Fruit fly (Drosophila melanogaster) Kc167 (cell line): Measurements from ENCODE around the gene CG42537.

Experiments used
- Sin3A ChIP-seq: fragments of >200 bp; optimal IDR thresholded peaks from 2 replicates; lab custom pipeline; 2018; ENCODE audit warnings: missing external identifiers
- psq ChIP-seq: fragments of >200 bp; optimal IDR thresholded peaks from 2 replicates; lab custom pipeline; 2017; ENCODE audit warnings: missing external identifiers

DNA sequence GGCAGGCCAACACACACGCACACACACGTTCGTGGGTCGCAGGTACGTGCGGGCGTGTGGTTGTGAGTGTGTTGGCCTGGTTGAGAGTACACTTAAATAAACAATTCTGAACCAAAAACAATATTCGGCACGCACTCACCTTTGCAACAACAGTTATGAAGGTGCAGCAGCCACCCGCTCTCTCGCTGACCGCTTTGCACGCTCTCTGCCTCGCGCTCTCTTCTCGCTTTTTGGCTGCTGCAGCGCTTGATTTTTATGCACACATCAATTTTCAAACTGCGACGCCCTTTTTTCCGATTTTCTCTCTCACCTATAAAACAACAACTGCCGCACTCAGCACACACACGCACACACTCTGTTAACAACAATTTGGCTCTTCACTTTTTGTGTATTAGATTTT, 27.6 kb downstream of the CG42537 start:
- TF ChIP-seq psq (no peak), Sin3A (lab: Kevin White, UChicago) (no peak)
